Fruit fly (Drosophila melanogaster) ovary, adult (tissue): ENCODE results near the gene CG5641.
"Not testable (repeated sequence)": the region's sequence is repeated elsewhere in the genome, so short reads cannot be mapped to it uniquely, and the experiment has no call there.

Experiments used
- CG17801 ChIP-seq: fragments of 200-800 bp; optimal IDR thresholded peaks from 2 replicates; lab custom pipeline; 2019; ENCODE audit warnings: missing biosample characterization, mild to moderate bottlenecking, missing genetic modification characterization, moderate library complexity; ENCODE audit not compliant: partially characterized antibody

CG5641 gene

dm6 chr3R:12429120-12429610, at the start of gene CG5641, which contains the start of gene CG5245:
CG5641 (minus strand) TSS chr3R:12429282.
CG5245 (plus strand) TSS chr3R:12429560.
- TF ChIP-seq CG17801 (GFP tag; lab: Kevin White, UChicago): no peak

DNA sequence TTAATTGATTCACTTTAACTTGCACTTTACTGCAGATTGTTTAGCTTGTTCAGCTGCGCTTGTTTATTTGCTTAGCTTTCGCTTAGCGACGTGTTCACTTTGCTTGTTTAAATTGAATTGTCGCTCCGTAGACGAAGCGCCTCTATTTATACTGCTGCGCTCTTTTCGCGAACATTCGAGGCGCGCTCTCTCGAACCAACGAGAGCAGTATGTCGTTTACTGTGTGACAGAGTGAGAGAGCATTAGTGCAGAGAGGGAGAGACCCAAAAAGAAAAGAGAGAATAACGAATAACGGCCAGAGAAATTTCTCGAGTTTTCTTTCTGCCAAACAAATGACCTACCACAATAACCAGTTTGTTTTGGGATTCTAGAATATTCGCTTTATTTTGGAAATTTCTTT, 38.6 kb upstream of the CG5641 start, which contains the start of gene Hsp70Ba:
Gene Hsp70Ba, minus strand, starts transcription at position 102 of the 400 bp plus-strand sequence.
- TF ChIP-seq CG17801 (GFP tag; lab: Kevin White, UChicago): not testable (repeated sequence)

DNA sequence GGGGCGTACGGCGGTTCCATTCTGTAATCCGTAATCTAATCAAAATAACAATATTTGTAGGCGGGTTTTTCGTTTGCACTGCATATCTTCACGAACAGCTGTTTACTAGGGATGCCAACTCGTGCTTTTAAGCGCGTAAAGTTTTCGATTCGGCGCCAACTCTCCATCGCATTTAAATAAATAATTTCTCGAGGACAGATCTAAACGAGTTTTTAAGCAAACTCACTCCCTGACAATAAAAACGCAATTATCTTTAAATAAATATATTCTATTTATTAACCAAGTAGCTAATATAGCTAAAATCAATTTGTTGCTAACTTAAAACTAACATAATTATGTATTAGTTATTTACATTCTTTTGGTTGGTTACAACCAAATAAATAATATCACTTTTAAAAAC, 36.1 kb upstream of the CG5641 start, which contains the start of gene CG5608:
Gene CG5608, minus strand, starts transcription at position 101 of the 400 bp plus-strand sequence.
- TF ChIP-seq CG17801 (GFP tag; lab: Kevin White, UChicago): not testable (repeated sequence)

DNA sequence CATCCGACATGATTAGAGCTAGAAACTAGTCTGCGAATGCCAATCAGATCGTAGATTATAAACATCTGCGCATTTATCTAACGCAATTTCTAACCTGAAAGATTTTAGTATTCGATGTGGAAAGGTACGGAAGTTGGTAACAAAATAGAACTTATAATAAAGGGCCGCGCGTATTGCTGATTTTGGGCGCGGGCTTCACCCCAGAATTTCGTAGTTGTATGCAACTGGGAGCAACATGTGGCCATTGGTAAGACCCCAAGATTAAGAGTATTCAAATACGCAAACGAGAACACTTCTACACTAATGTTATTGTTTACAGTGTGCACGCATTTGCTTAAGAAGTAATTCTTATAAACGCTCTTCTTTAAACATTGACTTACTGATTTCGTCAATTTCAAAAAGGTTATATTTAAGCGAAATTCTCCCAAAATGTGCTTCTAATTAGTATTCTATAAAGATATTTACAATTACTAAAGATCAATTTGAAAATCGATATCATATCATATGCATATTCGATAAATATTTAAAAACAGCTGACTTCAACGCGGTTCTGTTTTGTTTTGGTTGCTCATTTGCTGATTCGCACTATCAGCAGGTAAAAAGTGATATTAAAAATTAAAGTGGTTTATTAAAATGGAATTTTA, 30.9 kb upstream of the CG5641 start, which contains the start of the genes CG5961 and Polr3C:
Gene CG5961, minus strand, starts transcription at position 416 of the 644 bp plus-strand sequence.
Gene Polr3C, plus strand, starts transcription at position 536 of the 644 bp plus-strand sequence.
- TF ChIP-seq CG17801 (GFP tag; lab: Kevin White, UChicago): peak; percentile 4

- peak; percentile 30 for TF ChIP-seq CG17801 (GFP tag; lab: Kevin White, UChicago)
Observed at dm6 chr3R:12456370-12456940, 27.4 kb upstream of the CG5641 start, which contains the start of gene trus. trus (plus strand) TSS chr3R:12456573.

DNA sequence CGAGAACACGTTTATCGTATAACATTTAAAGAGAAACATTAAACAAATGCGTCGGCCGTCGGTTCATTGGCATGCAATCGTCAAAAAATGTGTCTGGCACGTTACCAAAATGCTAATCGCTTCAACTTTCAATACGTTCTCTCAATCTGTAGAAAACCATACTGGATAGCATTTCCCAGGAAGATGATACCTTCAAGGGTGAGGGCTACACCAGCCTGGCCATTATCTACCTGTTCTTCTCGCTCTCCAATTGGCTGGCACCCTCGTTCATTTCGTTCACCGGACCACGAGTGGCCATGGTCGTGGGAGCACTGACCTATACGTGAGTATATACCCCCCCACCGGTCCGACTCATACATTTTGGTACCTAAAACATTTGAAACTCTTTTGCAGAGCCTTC, 25.4 kb upstream of the CG5641 start:
- no peak for TF ChIP-seq CG17801 (GFP tag; lab: Kevin White, UChicago)

DNA sequence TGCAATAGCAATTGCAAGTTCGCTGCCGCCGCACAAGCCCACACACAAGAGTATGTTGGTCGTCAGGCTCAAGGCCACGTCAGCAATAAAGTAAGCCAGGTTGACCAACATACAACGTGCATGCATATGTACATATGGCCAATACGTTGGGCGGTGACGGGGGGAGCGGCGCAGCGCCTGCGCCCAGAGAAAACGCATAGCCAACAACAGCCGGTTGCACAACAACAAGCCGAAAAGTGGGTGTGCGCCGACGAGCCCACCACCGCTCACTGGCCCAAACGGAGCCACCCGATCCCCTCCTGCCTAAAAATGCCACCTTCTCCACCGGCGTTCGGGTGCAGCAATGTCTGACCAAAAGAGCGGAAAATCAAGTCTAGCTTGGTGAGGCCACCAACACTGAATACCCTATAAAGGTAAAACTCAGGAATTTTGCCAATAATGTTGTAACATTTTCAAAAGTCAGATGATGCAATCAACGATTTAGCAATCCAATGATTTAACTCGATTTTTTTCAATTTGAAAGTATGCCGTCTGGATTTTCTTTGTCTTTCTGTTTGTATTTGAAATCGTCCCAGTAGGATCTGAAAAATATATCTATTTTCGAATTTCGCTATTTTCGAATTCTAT, 22.9 kb upstream of the CG5641 start, which contains the start of gene CG5509:
Gene CG5509, plus strand, starts transcription at position 577 of the 627 bp plus-strand sequence.
- TF ChIP-seq CG17801 (GFP tag; lab: Kevin White, UChicago): no peak

- TF ChIP-seq CG17801 (GFP tag; lab: Kevin White, UChicago): peak; percentile 60
Observed at dm6 chr3R:12451376-12451775, 22.3 kb upstream of the CG5641 start.

dm6 chr3R:12450713-12451259, 21.7 kb upstream of the CG5641 start:
- no peak for TF ChIP-seq CG17801 (GFP tag; lab: Kevin White, UChicago)

DNA sequence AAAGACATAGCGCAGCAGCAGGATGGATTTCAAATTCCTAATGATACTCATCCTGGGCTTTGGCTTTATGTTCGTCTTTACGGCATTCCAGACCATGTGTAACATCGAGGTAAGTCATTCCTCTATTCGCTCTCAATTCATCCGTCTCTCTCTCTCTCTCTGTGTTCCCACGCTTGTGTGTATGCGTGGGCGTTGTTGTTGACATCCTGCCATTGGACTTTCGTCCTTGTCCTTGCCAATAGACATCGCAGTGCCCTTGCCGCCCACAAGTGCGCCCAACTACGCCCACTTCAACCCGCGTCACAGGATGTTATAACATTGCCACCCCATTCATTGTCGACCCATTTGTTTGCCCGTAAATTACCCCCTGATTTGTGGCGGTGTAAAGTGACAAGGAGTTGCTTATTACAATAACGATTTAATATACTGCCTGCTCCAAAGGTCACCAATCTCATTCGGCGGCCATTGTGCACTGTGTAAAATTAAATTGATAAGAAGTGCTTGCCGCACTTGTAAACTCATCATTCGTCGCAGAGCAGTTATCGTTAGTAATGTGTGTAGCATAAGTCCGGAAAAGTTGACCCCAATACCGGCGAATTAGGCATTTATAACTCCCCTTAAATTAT, 20.6 kb upstream of the CG5641 start:
- no peak for TF ChIP-seq CG17801 (GFP tag; lab: Kevin White, UChicago)

- peak; percentile 100 for TF ChIP-seq CG17801 (GFP tag; lab: Kevin White, UChicago)
Observed at dm6 chr3R:12448889-12449314, 19.8 kb upstream of the CG5641 start, which contains the start of gene CG18549. CG18549 (plus strand) TSS chr3R:12449296.

- TF ChIP-seq CG17801 (GFP tag; lab: Kevin White, UChicago): no peak
Observed at dm6 chr3R:12448344-12448743, 19.3 kb upstream of the CG5641 start.

DNA sequence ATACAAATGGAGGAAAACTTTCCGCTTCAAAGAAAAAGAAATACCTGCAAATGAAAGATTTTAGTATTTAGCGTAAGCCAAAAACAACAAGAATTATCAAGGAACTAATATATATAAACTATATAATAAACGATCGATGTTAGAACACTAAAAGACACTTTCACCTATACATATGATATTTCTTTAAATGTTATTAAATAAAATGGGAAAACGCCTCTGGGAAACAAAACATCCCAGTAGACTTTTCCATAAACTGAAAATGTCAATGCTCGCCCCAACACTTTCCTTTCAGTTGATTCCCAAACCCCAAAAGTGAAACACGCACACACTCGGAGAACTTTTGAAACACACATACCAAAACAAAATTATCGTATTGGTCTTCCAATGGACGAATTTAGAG, 18.3 kb upstream of the CG5641 start, which contains the start of gene vrs:
Gene vrs, plus strand, starts transcription at position 301 of the 400 bp plus-strand sequence.
- no peak for TF ChIP-seq CG17801 (GFP tag; lab: Kevin White, UChicago)

DNA sequence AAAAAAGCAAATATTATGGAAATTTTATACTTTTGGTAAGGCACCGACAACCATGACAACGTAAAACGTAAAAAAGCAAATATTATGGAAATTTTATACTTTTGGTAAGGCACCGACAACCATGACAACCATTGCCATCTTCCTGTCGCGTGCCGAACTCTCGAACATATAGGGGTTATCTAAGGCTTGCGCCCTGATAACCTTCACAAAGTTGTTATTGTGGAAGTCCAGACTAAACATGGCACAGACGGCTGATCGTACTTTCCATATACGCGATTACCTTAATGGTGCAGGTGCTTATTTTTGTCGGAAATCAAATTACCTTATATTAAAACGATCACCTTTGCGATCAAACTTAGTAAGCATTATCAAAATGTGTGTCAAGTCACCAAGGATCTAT, 16.4 kb upstream of the CG5641 start:
- no peak for TF ChIP-seq CG17801 (GFP tag; lab: Kevin White, UChicago)
